Worm (Caenorhabditis elegans) whole organism, late embryonic: ENCODE results near the gene F10G2.4.
"Not testable (repeated sequence)": the region's sequence is repeated elsewhere in the genome, so short reads cannot be mapped to it uniquely, and the experiment has no call there.

Experiments used
- C08G9.2 ChIP-seq: sonication (generic microtip); optimal IDR thresholded peaks from 2 replicates; lab custom pipeline; 2016; ENCODE audit warnings: mild to moderate bottlenecking, missing genetic modification characterization, moderate library complexity, missing compliant biosample characterization
- F13H6.1 ChIP-seq: sonication (generic microtip); optimal IDR thresholded peaks from 2 replicates; lab custom pipeline; 2016; ENCODE audit warnings: missing genetic modification characterization, missing compliant biosample characterization
- T23F11.4 ChIP-seq: fragments of 200-800 bp; sonication (Bioruptor generic); optimal IDR thresholded peaks from 2 replicates; lab custom pipeline; 2018; ENCODE audit warnings: mild to moderate bottlenecking, missing genetic modification characterization, missing compliant biosample characterization
- ahr-1 ChIP-seq: sonication (generic microtip); optimal IDR thresholded peaks from 2 replicates; lab custom pipeline; 2016; ENCODE audit warnings: missing genetic modification characterization, missing compliant biosample characterization
- ceh-14 ChIP-seq: sonication (generic microtip); optimal IDR thresholded peaks from 2 replicates; lab custom pipeline; 2016; ENCODE audit warnings: missing genotype, missing genetic modification characterization, missing compliant biosample characterization
- ceh-2 ChIP-seq: sonication (generic microtip); optimal IDR thresholded peaks from 2 replicates; lab custom pipeline; 2016; ENCODE audit warnings: missing genotype, missing genetic modification characterization, missing compliant biosample characterization
- ceh-31 ChIP-seq: sonication (generic microtip); optimal IDR thresholded peaks from 2 replicates; lab custom pipeline; 2016; ENCODE audit warnings: missing genetic modification characterization, missing compliant biosample characterization
- ceh-48 ChIP-seq: sonication (generic microtip); optimal IDR thresholded peaks from 2 replicates; lab custom pipeline; 2016; ENCODE audit warnings: missing genetic modification characterization, inconsistent platforms, missing compliant biosample characterization
- ceh-6 ChIP-seq: fragments of 200-800 bp; sonication (Bioruptor generic); optimal IDR thresholded peaks from 2 replicates; lab custom pipeline; 2018; ENCODE audit warnings: mild to moderate bottlenecking, missing genetic modification characterization, missing compliant biosample characterization
- che-1 ChIP-seq: sonication (generic microtip); optimal IDR thresholded peaks from 2 replicates; lab custom pipeline; 2016; ENCODE audit warnings: mild to moderate bottlenecking, missing genetic modification characterization, missing compliant biosample characterization
- dmd-4 ChIP-seq: sonication (generic microtip); optimal IDR thresholded peaks from 2 replicates; lab custom pipeline; 2016; ENCODE audit warnings: borderline replicate concordance, missing genetic modification characterization, missing compliant biosample characterization
- elt-2 ChIP-seq: sonication (generic microtip); optimal IDR thresholded peaks from 2 replicates; lab custom pipeline; 2016; ENCODE audit warnings: missing genetic modification reagents, missing genetic modification characterization, missing compliant biosample characterization
- elt-4 ChIP-seq: sonication (generic microtip); optimal IDR thresholded peaks from 2 replicates; lab custom pipeline; 2016; ENCODE audit warnings: missing genetic modification characterization, missing compliant biosample characterization
- ets-4 ChIP-seq: sonication (generic microtip); optimal IDR thresholded peaks from 2 replicates; lab custom pipeline; 2016; ENCODE audit warnings: missing genetic modification characterization, missing compliant biosample characterization
- fax-1 ChIP-seq: sonication (generic microtip); optimal IDR thresholded peaks from 2 replicates; lab custom pipeline; 2016; ENCODE audit warnings: missing genotype, missing genetic modification characterization, missing compliant biosample characterization
- fkh-10 ChIP-seq: fragments of 150-350 bp; optimal IDR thresholded peaks from 2 replicates; lab custom pipeline; 2014; ENCODE audit warnings: missing biosample characterization, missing genetic modification reagents, missing genetic modification characterization
- gmeb-2 ChIP-seq: sonication (generic microtip); optimal IDR thresholded peaks from 2 replicates; lab custom pipeline; 2016; ENCODE audit warnings: missing genetic modification characterization, inconsistent platforms, missing compliant biosample characterization
- hlh-13 ChIP-seq: fragments of 200-800 bp; sonication (Bioruptor generic); optimal IDR thresholded peaks from 2 replicates; lab custom pipeline; 2018; ENCODE audit warnings: mild to moderate bottlenecking, missing genetic modification characterization, missing compliant biosample characterization
- lin-11 ChIP-seq: fragments of 200-800 bp; sonication (Bioruptor generic); optimal IDR thresholded peaks from 2 replicates; lab custom pipeline; 2018; ENCODE audit warnings: mild to moderate bottlenecking, missing genetic modification characterization, missing compliant biosample characterization
- nhr-11 ChIP-seq: fragments of 150-350 bp; optimal IDR thresholded peaks from 2 replicates; lab custom pipeline; 2014; ENCODE audit warnings: missing biosample characterization, missing genetic modification characterization
- npax-4 ChIP-seq: sonication (generic microtip); optimal IDR thresholded peaks from 2 replicates; lab custom pipeline; 2016; ENCODE audit warnings: missing genetic modification characterization, missing compliant biosample characterization
- odd-2 ChIP-seq: sonication (generic microtip); optimal IDR thresholded peaks from 2 replicates; lab custom pipeline; 2017; ENCODE audit warnings: antibody characterized with exemption, mild to moderate bottlenecking, missing genetic modification characterization, missing compliant biosample characterization
- pha-2 ChIP-seq: sonication (generic microtip); optimal IDR thresholded peaks from 2 replicates; lab custom pipeline; 2017; ENCODE audit warnings: mild to moderate bottlenecking, missing genetic modification characterization, missing compliant biosample characterization
- pqm-1 ChIP-seq: sonication (generic microtip); optimal IDR thresholded peaks from 2 replicates; lab custom pipeline; 2016; ENCODE audit warnings: missing genetic modification characterization, missing compliant biosample characterization
- ref-2 ChIP-seq: sonication (generic microtip); optimal IDR thresholded peaks from 2 replicates; lab custom pipeline; 2016; ENCODE audit warnings: missing genetic modification characterization, missing compliant biosample characterization
- sox-2 ChIP-seq: fragments of 200-800 bp; sonication (Bioruptor generic); IDR thresholded peaks from 2 replicates; pipeline ENCODE4 v1.3.6; 2022; ENCODE audit warnings: missing genetic modification reagents, missing genetic modification characterization, missing compliant biosample characterization
- tbx-7 ChIP-seq: sonication (generic microtip); optimal IDR thresholded peaks from 2 replicates; lab custom pipeline; 2016; ENCODE audit warnings: missing genotype, missing genetic modification characterization, missing compliant biosample characterization
- unc-3 ChIP-seq, 2 experiments: fragments of 200-800 bp in 1 of 2; sonication (Bioruptor generic) in 1 of 2; sonication (generic microtip) in 1 of 2; conservative IDR thresholded peaks in 1 of 2; optimal IDR thresholded peaks in 1 of 2; 2 replicates each; pipeline versions ENCODE4 v1.3.6 to Lab custom; 2016 to 2022; ENCODE audit warnings: missing compliant biosample characterization in 2 of 2, missing genetic modification characterization in 2 of 2, missing genetic modification reagents in 1 of 2
- unc-42 ChIP-seq: sonication (generic microtip); optimal IDR thresholded peaks from 2 replicates; lab custom pipeline; 2016; ENCODE audit warnings: missing genotype, missing genetic modification characterization, missing compliant biosample characterization

F10G2.4 gene

ce11 chrV:7295270-7295669, 31.8 kb upstream of the F10G2.4 start, which contains the start of gene F07G11.4:
Gene F07G11.4 (minus strand): TSS chrV:7295370.
- TF ChIP-seq lin-11 (tag; lab: Kevin White, UChicago) (no peak), fax-1 (tag; lab: Kevin White, UChicago) (no peak), nhr-11 (tag; lab: Kevin White, UChicago) (no peak), gmeb-2 (tag; lab: Kevin White, UChicago) (no peak), pha-2 (tag; lab: Kevin White, UChicago) (no peak), ceh-14 (tag; lab: Kevin White, UChicago) (no peak)
- TF ChIP-seq, all 69 proteins: peak for 0

DNA sequence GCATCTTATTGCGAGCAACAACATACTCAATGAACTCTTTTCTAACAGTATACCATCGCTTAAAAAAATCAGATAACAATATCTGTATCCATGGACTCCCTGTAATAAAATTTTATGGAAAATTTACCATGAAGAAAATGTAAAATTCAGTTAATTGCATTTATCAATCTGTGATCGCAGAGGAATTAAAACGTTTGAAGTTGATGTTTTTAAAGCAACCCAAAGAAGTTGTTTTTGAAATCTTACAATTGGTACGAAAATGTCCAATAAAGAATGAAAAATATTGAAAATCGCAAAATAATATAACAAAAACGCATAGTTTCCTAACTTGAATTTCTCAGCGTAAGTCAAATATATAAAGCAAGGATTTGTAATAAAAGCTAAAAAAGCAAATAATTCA, 29.8 kb upstream of the F10G2.4 start, which contains the start of gene srj-32:
TSS of gene srj-32 (minus strand) at position 101 of the 400 bp plus-strand sequence.
- no peak for TF ChIP-seq ets-4
- TF ChIP-seq T23F11.4, result no peak
- TF ChIP-seq fkh-10 (GFP tag; lab: Kevin White, UChicago), result no peak
- TF ChIP-seq ceh-48, result no peak
- TF ChIP-seq, all 69 proteins: peak for 0

ce11 chrV:7298463-7298862, 28.6 kb upstream of the F10G2.4 start, which contains the start of gene F07G11.3:
Gene F07G11.3 (plus strand): TSS chrV:7298763.
- TF ChIP-seq elt-4 (no peak), dmd-4 (no peak), ets-4 (no peak), odd-2 (no peak), lin-11 (tag; lab: Kevin White, UChicago) (no peak), ceh-2 (tag; lab: Kevin White, UChicago) (no peak), hlh-13 (no peak), pha-2 (tag; lab: Kevin White, UChicago) (no peak), fkh-10 (GFP tag; lab: Kevin White, UChicago) (no peak), npax-4 (no peak)
- TF ChIP-seq, all 69 proteins: peak for 0

DNA sequence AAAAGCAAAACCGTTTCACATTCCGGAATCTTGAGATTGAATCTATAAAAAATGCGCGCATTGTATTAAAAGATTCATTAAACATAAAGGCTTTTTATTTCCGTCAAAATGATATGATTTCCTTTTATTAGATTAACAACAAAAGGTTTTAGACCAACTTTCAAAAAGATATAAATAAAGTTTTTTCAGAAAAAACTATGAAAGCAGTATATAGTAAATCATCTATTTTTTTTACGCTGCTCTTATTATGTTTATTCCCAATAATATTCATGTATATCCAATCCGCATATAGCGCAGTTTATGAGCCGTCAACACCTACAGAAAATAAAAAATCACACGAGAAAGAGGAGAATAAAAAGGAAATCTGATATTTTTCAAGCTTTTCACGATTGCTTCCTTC, 22.5 kb upstream of the F10G2.4 start, which contains the start of gene F07G11.2:
TSS of gene F07G11.2 (plus strand) at position 301 of the 400 bp plus-strand sequence.
- TF ChIP-seq che-1 (tag; lab: Kevin White, UChicago); unc-3 (GFP tag; conservative IDR thresholded peaks at IDR 0.05; lab: Robert Waterston, UW); unc-3 (tag; optimal IDR thresholded peaks at IDR 0.05; lab: Kevin White, UChicago); ceh-31 (tag; lab: Kevin White, UChicago): not testable (repeated sequence)

- no peak for TF ChIP-seq pqm-1 (tag; lab: Kevin White, UChicago)
- no peak for TF ChIP-seq ref-2 (tag; lab: Kevin White, UChicago)
- TF ChIP-seq ceh-6, result no peak
- no peak for TF ChIP-seq sox-2 (GFP tag; lab: Robert Waterston, UW)
- no peak for TF ChIP-seq lin-11 (tag; lab: Kevin White, UChicago)
- no peak for TF ChIP-seq F13H6.1 (tag; lab: Kevin White, UChicago)
- no peak for TF ChIP-seq unc-42 (tag; lab: Kevin White, UChicago)
- TF ChIP-seq tbx-7 (tag; lab: Kevin White, UChicago), result no peak
- TF ChIP-seq gmeb-2 (tag; lab: Kevin White, UChicago), result no peak
Measured at ce11 chrV:7307089-7307488, 19.9 kb upstream of the F10G2.4 start, which contains the start of gene F07G11.1. Gene F07G11.1 (plus strand): TSS chrV:7307389.

- TF ChIP-seq fax-1 (tag; lab: Kevin White, UChicago) (no peak), ets-4 (no peak), ahr-1 (tag; lab: Kevin White, UChicago) (no peak), elt-2 (tag; lab: Kevin White, UChicago) (no peak), C08G9.2 (tag; lab: Kevin White, UChicago) (no peak)
Measured at ce11 chrV:7313233-7313632, 13.8 kb upstream of the F10G2.4 start, which contains the start of gene srx-6. Gene srx-6 (minus strand): TSS chrV:7313333.
